Fruit fly (Drosophila melanogaster): ENCODE results near the gene abd-A.

DNA sequence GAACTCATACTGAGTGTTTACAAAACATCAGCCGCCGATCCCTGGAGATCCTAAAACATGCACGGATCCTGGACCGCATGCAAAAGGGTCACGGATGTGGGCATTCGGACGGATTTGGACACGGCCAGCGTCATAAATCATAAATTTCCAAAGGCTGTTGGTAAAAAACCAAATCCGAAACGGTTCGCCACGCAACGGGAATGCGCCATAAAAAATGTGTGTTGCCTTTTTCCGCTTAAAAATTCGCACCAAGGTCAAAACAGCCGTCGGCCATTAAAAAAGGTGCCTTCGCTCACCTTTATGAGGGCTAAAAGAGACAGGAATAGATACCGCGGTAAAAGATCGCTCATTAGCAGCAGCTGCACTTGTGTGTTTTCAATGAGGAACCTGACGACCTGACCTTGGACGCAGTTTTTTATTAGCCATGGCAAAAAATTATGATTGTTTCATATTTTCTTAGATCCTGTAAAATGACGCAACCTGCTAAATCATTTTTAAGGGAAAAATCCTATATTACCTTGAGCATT lies 56.6 kb downstream of the abd-A start:
- TF ChIP-seq Rx (GFP tag; IDR thresholded peaks at IDR 0.05), result no peak
- TF ChIP-seq CG15601 (tag; optimal IDR thresholded peaks at IDR 0.05), result no peak
- no peak for TF ChIP-seq Dbx (GFP tag; IDR thresholded peaks at IDR 0.05)
- no peak for TF ChIP-seq CG11247 (GFP tag; IDR thresholded peaks at IDR 0.05)
